Worm (Caenorhabditis elegans) whole organism, young adult: Measurements from ENCODE around the gene acl-12.

Experiments
- F22D6.2 ChIP-seq: sonication (generic microtip); optimal IDR thresholded peaks from 2 replicates; lab custom pipeline; 2016; ENCODE audit warnings: mild to moderate bottlenecking, missing genetic modification characterization, missing compliant biosample characterization
- F23B12.7 ChIP-seq: sonication (generic microtip); optimal IDR thresholded peaks from 2 replicates; lab custom pipeline; 2017; ENCODE audit warnings: missing genetic modification characterization, mild to moderate bottlenecking, missing compliant biosample characterization, antibody characterized with exemption, moderate library complexity; ENCODE audit not compliant: insufficient read depth
- F39B2.1 ChIP-seq: fragments of 200-800 bp; sonication (Bioruptor generic); IDR thresholded peaks from 2 replicates; pipeline ENCODE4 v1.3.6; 2022; ENCODE audit warnings: missing genetic modification reagents, missing genetic modification characterization, missing compliant biosample characterization
- F55B11.4 ChIP-seq: sonication (generic microtip); optimal IDR thresholded peaks from 2 replicates; lab custom pipeline; 2016; ENCODE audit warnings: missing compliant biosample characterization, missing genetic modification characterization, borderline replicate concordance; ENCODE audit not compliant: insufficient read depth
- ZK185.1 ChIP-seq: sonication (generic microtip); optimal IDR thresholded peaks from 2 replicates; lab custom pipeline; 2016; ENCODE audit warnings: mild to moderate bottlenecking, missing genetic modification characterization, missing compliant biosample characterization; ENCODE audit not compliant: poor library complexity, severe bottlenecking
- ama-1 ChIP-seq, 3 experiments: fragments of 150-350 bp in 1 of 3; sonication (generic microtip) in 2 of 3; optimal IDR thresholded peaks; 2 replicates each; lab custom pipeline; 2014 to 2018; ENCODE audit warnings: missing biosample characterization in 2 of 3, missing genetic modification characterization in 2 of 3, missing genetic modification reagents in 2 of 3
- egl-44 ChIP-seq: fragments of 200-800 bp; sonication (Bioruptor generic); IDR thresholded peaks from 2 replicates; pipeline ENCODE4 v1.3.6; 2022; ENCODE audit warnings: missing genetic modification reagents, missing genetic modification characterization, missing compliant biosample characterization
- madf-6 ChIP-seq: fragments of 200-800 bp; sonication (Bioruptor generic); IDR thresholded peaks from 2 replicates; pipeline ENCODE4 v1.3.6; 2022; ENCODE audit warnings: missing genetic modification reagents, missing genetic modification characterization, missing compliant biosample characterization
- nfya-1 ChIP-seq: sonication (generic microtip); optimal IDR thresholded peaks from 2 replicates; lab custom pipeline; 2017; ENCODE audit warnings: antibody characterized with exemption, missing compliant biosample characterization, missing genetic modification characterization, borderline replicate concordance; ENCODE audit not compliant: insufficient read depth
- nhr-27 ChIP-seq: fragments of 200-800 bp; sonication (Bioruptor generic); optimal IDR thresholded peaks from 2 replicates; lab custom pipeline; 2018; ENCODE audit warnings: mild to moderate bottlenecking, missing genetic modification characterization, moderate library complexity, missing compliant biosample characterization
- snpc-4 ChIP-seq, 5 experiments: fragments of 150-350 bp in 1 of 5; sonication (generic microtip) in 4 of 5; optimal IDR thresholded peaks; 2 replicates each; lab custom pipeline; 2014 to 2018; ENCODE audit warnings: missing genetic modification characterization in 5 of 5, missing biosample characterization in 3 of 5, antibody characterized with exemption in 2 of 5, mild to moderate bottlenecking in 2 of 5, missing compliant biosample characterization in 2 of 5, missing genotype in 2 of 5, moderate library complexity in 2 of 5, missing genetic modification reagents in 1 of 5

- no peak for TF ChIP-seq ZK185.1 (tag; lab: Kevin White, UChicago)
- no peak for TF ChIP-seq nfya-1 (tag; lab: Kevin White, UChicago)
- TF ChIP-seq ama-1 (optimal IDR thresholded peaks at IDR 0.05; lab: Kevin White, UChicago), result no peak
- no peak for TF ChIP-seq ama-1 (GFP tag; optimal IDR thresholded peaks at IDR 0.05; lab: Kevin White, UChicago)
- no peak for TF ChIP-seq egl-44 (GFP tag; lab: Robert Waterston, UW)
- no peak for TF ChIP-seq F55B11.4
- TF ChIP-seq F23B12.7 (tag; lab: Kevin White, UChicago), result no peak
- TF ChIP-seq F22D6.2 (tag; lab: Kevin White, UChicago), result no peak
- no peak for TF ChIP-seq F39B2.1 (GFP tag; lab: Robert Waterston, UW)
- no peak for TF ChIP-seq nhr-27
- TF ChIP-seq snpc-4 (GFP tag; optimal IDR thresholded peaks at IDR 0.05; lab: Kevin White, UChicago), result no peak
- no peak for TF ChIP-seq snpc-4 (tag; optimal IDR thresholded peaks at IDR 0.05; lab: Kevin White, UChicago)
- no peak for TF ChIP-seq madf-6
Observed at ce11 chrX:7431165-7431564, 11.2 kb downstream of the acl-12 start, which contains the start of gene clc-2.
